Worm (Caenorhabditis elegans): ENCODE results near the gene argk-1.

Gene argk-1

DNA sequence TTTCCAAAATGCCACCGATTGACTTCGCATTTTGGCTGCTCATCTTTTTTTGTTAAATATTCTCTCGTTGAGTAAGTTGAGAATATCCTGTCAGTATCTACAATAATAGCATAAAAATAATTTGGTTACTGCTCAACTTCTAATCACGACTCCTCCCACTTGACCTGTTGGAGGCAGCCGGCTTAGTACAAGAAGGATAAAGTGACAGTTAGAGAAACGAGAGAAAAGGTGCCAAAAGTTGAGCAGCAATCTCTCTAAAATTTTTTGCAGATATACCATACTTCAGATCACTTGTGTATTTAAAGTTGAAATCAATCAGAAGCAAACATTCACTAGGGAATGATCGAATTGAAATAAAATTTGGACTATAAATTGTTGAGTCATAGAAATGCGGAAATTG, 21.0 kb downstream of the argk-1 start, which contains the start of gene nhr-111:
TSS of gene nhr-111 (minus strand) at position 101 of the 400 bp plus-strand sequence.
- no peak for TF ChIP-seq hlh-6 (tag; optimal IDR thresholded peaks at IDR 0.05)
- TF ChIP-seq sdc-2 (tag; optimal IDR thresholded peaks at IDR 0.05), result no peak
- TF ChIP-seq lin-11 (tag; optimal IDR thresholded peaks at IDR 0.05), result no peak
- no peak for TF ChIP-seq gmeb-2 (tag; optimal IDR thresholded peaks at IDR 0.05)
- no peak for TF ChIP-seq T23F11.4 (GFP tag; optimal IDR thresholded peaks at IDR 0.05)
- no peak for TF ChIP-seq ceh-31 (tag; optimal IDR thresholded peaks at IDR 0.05)
- TF ChIP-seq ceh-22 (tag; optimal IDR thresholded peaks at IDR 0.05), result no peak
- no peak for TF ChIP-seq fkh-10 (GFP tag; optimal IDR thresholded peaks at IDR 0.05)
- no peak for TF ChIP-seq C08G9.2 (tag; optimal IDR thresholded peaks at IDR 0.05)
- TF ChIP-seq ceh-18 (tag; optimal IDR thresholded peaks at IDR 0.05), result no peak
- no peak for TF ChIP-seq tbx-7 (tag; optimal IDR thresholded peaks at IDR 0.05)
- TF ChIP-seq zip-5 (tag; optimal IDR thresholded peaks at IDR 0.05), result no peak
- TF ChIP-seq elt-4 (tag; optimal IDR thresholded peaks at IDR 0.05), result no peak
- no peak for TF ChIP-seq unc-3 (GFP tag; conservative IDR thresholded peaks at IDR 0.05)
- TF ChIP-seq unc-3 (tag; optimal IDR thresholded peaks at IDR 0.05), result no peak
- no peak for TF ChIP-seq dmd-4 (tag; optimal IDR thresholded peaks at IDR 0.05; ENCODE audit: borderline replicate concordance)
- TF ChIP-seq ceh-45 (GFP tag; IDR thresholded peaks at IDR 0.05), result no peak
- no peak for TF ChIP-seq dve-1 (tag; optimal IDR thresholded peaks at IDR 0.05)
- TF ChIP-seq npax-4 (tag; optimal IDR thresholded peaks at IDR 0.05), result no peak

DNA sequence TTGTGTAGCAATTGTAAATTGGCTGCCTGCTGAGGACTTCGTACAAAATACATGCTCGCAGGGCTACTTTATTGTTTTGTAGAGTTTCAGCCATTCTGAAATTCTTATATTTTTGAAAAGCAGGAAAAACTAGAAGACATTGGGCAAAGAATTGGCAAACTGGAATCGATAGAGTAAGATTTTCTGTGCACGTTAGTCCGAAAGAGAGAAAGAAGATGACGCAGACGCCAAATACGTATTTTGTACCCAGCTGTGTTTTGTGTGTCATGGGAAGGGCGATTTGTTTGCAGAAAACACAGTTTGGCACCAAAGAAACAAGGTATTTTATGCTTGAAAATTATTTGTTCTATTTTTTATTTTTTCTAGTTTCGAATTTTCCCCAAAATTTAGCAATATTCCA, 23.7 kb downstream of the argk-1 start, which contains the start of gene fbxa-143:
TSS of gene fbxa-143 (minus strand) at position 101 of the 400 bp plus-strand sequence.
- TF ChIP-seq pat-9 (tag; optimal IDR thresholded peaks at IDR 0.05) (no peak), ttx-3 (tag; optimal IDR thresholded peaks at IDR 0.05) (no peak), pag-3 (tag; optimal IDR thresholded peaks at IDR 0.05; ENCODE audit: borderline replicate concordance) (no peak), C08G9.2 (tag; optimal IDR thresholded peaks at IDR 0.05) (no peak), lim-6 (tag; optimal IDR thresholded peaks at IDR 0.05) (no peak), eyg-1 (tag; optimal IDR thresholded peaks at IDR 0.05) (no peak), ceh-34 (tag; optimal IDR thresholded peaks at IDR 0.05) (no peak), hlh-6 (tag; optimal IDR thresholded peaks at IDR 0.05) (no peak), pax-1 (tag; optimal IDR thresholded peaks at IDR 0.05) (no peak), ets-4 (tag; optimal IDR thresholded peaks at IDR 0.05) (no peak), mec-3 (tag; optimal IDR thresholded peaks at IDR 0.05; ENCODE audit: borderline replicate concordance) (no peak)

DNA sequence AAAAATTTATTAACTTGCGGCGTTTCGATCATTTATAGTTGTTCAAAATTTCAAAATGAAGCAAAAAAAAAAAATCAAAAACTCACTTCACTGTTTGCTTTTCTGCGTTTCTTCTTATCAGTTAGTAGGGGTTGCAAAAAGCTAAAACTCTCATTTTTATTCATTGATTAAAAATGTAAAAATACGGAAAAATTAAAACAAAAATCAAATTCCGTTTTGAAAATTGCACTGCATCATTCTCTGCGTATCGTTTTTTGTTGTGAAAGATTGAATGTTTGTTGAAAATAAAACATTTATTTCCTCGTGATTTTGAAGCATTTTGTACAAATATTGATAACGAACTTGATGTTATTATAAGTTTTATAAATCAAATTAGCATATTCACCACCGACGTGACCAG, 25.4 kb downstream of the argk-1 start:
- TF ChIP-seq ceh-31 (tag; optimal IDR thresholded peaks at IDR 0.05), result no peak
- no peak for TF ChIP-seq pha-4 (tag; optimal IDR thresholded peaks at IDR 0.05)
- TF ChIP-seq ceh-48 (tag; optimal IDR thresholded peaks at IDR 0.05), result no peak
- no peak for TF ChIP-seq ceh-9 (tag; optimal IDR thresholded peaks at IDR 0.05)
- TF ChIP-seq C38D4.7 (GFP tag; optimal IDR thresholded peaks at IDR 0.05), result no peak
- no peak for TF ChIP-seq pqm-1 (tag; optimal IDR thresholded peaks at IDR 0.05)
- no peak for TF ChIP-seq hlh-6 (tag; optimal IDR thresholded peaks at IDR 0.05)
- TF ChIP-seq fax-1 (tag; optimal IDR thresholded peaks at IDR 0.05), result no peak
- TF ChIP-seq unc-42 (tag; optimal IDR thresholded peaks at IDR 0.05), result no peak
- no peak for TF ChIP-seq elt-2 (tag; optimal IDR thresholded peaks at IDR 0.05)
- TF ChIP-seq elt-4 (tag; optimal IDR thresholded peaks at IDR 0.05), result no peak
- no peak for TF ChIP-seq hlh-13 (GFP tag; optimal IDR thresholded peaks at IDR 0.05)
- no peak for TF ChIP-seq Y22D7AL.16 (tag; optimal IDR thresholded peaks at IDR 0.05)
- TF ChIP-seq ttx-3 (tag; optimal IDR thresholded peaks at IDR 0.05), result no peak
- no peak for TF ChIP-seq madf-2 (tag; optimal IDR thresholded peaks at IDR 0.05)
- TF ChIP-seq ceh-34 (tag; optimal IDR thresholded peaks at IDR 0.05), result no peak

DNA sequence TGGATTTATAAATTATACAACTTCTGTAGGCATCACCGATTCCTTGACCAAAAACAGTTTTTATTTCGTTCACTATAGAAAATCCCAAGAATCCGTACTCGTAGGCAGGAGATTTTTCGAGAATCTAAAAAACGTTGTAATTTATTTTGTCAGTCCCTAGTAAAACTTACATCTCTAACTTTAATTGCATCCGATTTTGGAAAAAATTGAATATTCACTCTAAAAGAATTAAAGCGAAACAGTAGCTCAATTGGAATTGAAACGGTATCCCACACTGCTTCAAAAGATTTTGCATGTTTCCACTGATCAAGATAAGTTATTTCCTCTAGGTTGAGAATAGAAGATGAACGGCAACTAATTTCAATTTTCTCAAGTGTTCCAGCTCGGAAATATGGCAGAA, 27.6 kb downstream of the argk-1 start, which contains the start of gene fbxa-142:
TSS of gene fbxa-142 (minus strand) at position 101 of the 400 bp plus-strand sequence.
- TF ChIP-seq unc-55 (GFP tag; optimal IDR thresholded peaks at IDR 0.05) (no peak), syd-9 (tag; optimal IDR thresholded peaks at IDR 0.05) (no peak), elt-2 (tag; optimal IDR thresholded peaks at IDR 0.05) (no peak), hlh-8 (tag; optimal IDR thresholded peaks at IDR 0.05) (no peak), ceh-6 (GFP tag; optimal IDR thresholded peaks at IDR 0.05) (no peak), ceh-19 (GFP tag; optimal IDR thresholded peaks at IDR 0.05) (no peak), pag-3 (tag; optimal IDR thresholded peaks at IDR 0.05; ENCODE audit: borderline replicate concordance) (no peak), ztf-16 (tag; optimal IDR thresholded peaks at IDR 0.05) (no peak), pha-4 (tag; optimal IDR thresholded peaks at IDR 0.05) (no peak), odd-2 (tag; optimal IDR thresholded peaks at IDR 0.05) (no peak), pat-9 (tag; optimal IDR thresholded peaks at IDR 0.05) (no peak), ceh-24 (tag; optimal IDR thresholded peaks at IDR 0.05) (no peak), C38D4.7 (GFP tag; optimal IDR thresholded peaks at IDR 0.05) (no peak), lin-11 (tag; optimal IDR thresholded peaks at IDR 0.05) (no peak), fax-1 (tag; optimal IDR thresholded peaks at IDR 0.05) (no peak), C08G9.2 (tag; optimal IDR thresholded peaks at IDR 0.05) (no peak), ceh-48 (tag; optimal IDR thresholded peaks at IDR 0.05) (no peak), F13H6.1 (tag; optimal IDR thresholded peaks at IDR 0.05) (no peak)
